Fruit fly (Drosophila melanogaster) whole organism: ENCODE data around the gene CG6650.

Experiments
- CG8478 ChIP-seq: fragments of >200 bp; optimal IDR thresholded peaks from 2 replicates; lab custom pipeline; 2018; ENCODE audit warnings: inconsistent platforms
- Dll ChIP-seq: fragments of >200 bp; optimal IDR thresholded peaks from 2 replicates; lab custom pipeline; 2017
- EcR ChIP-seq, 2 experiments: fragments of >200 bp; optimal IDR thresholded peaks; 2 replicates each; lab custom pipeline; 2017; ENCODE audit warnings: missing biosample characterization in 2 of 2, missing genetic modification characterization in 2 of 2, missing genetic modification reagents in 2 of 2
- pan ChIP-seq: fragments of >200 bp; optimal IDR thresholded peaks from 2 replicates; lab custom pipeline; 2017
- psq ChIP-seq: fragments of >200 bp; optimal IDR thresholded peaks from 2 replicates; lab custom pipeline; 2017
- usp ChIP-seq: fragments of >200 bp; optimal IDR thresholded peaks from 2 replicates; lab custom pipeline; 2017; ENCODE audit warnings: missing biosample characterization, missing genetic modification characterization, mixed read lengths

CG6650 gene

dm6 chr3L:14034476-14034875, 3.2 kb downstream of the CG6650 start, which contains the start of gene CG6661:
TSS of gene CG6661 (plus strand) at chr3L:14034776.
- TF ChIP-seq pan (lab: Kevin White, UChicago) (no peak), Dll (lab: Kevin White, UChicago) (no peak), usp (no peak)

dm6 chr3L:14036867-14037313, 5.6 kb downstream of the CG6650 start, which contains the start of gene Hsp110:
TSS of gene Hsp110 (plus strand) at chr3L:14037019.
- TF ChIP-seq Dll (lab: Kevin White, UChicago), result no peak
- no peak for TF ChIP-seq psq
- no peak for TF ChIP-seq CG8478
- no peak for TF ChIP-seq pan (lab: Kevin White, UChicago)
- no peak for TF ChIP-seq usp
- no peak for TF ChIP-seq EcR (GFP tag; optimal IDR thresholded peaks at IDR 0.05; lab: Kevin White, UChicago)

dm6 chr3L:14037655-14038644, 6.7 kb downstream of the CG6650 start:
- no peak for TF ChIP-seq psq
- no peak for TF ChIP-seq pan (lab: Kevin White, UChicago)
- TF ChIP-seq EcR (GFP tag; optimal IDR thresholded peaks at IDR 0.05; lab: Kevin White, UChicago), result no peak
- TF ChIP-seq Dll (lab: Kevin White, UChicago), result peak; percentile 71
- no peak for TF ChIP-seq usp
- TF ChIP-seq CG8478, result no peak

- TF ChIP-seq CG8478, result no peak
These were observed 18.5 kb downstream of the CG6650 start, which contains the start of gene Neurl4 for dm6 chr3L:14049620-14050253. TSS of gene Neurl4 (minus strand) at chr3L:14049892.

- TF ChIP-seq Dll (lab: Kevin White, UChicago) (no peak), psq (no peak), usp (no peak), CG8478 (no peak), EcR (GFP tag; optimal IDR thresholded peaks at IDR 0.05; lab: Kevin White, UChicago) (no peak), pan (lab: Kevin White, UChicago) (no peak)
These were observed 19.8 kb downstream of the CG6650 start, which contains the start of gene CG6833 for dm6 chr3L:14050944-14051548. TSS of gene CG6833 (plus strand) at chr3L:14051206.

dm6 chr3L:14053073-14053643, 21.9 kb downstream of the CG6650 start, which contains the start of the genes CG13484 and Frl:
TSS of gene CG13484 (minus strand) at chr3L:14053079.
TSS of gene Frl (plus strand) at chr3L:14053215.
- no peak for TF ChIP-seq CG8478
- TF ChIP-seq EcR (GFP tag; optimal IDR thresholded peaks at IDR 0.05; lab: Kevin White, UChicago), result no peak
- no peak for TF ChIP-seq psq
- no peak for TF ChIP-seq pan (lab: Kevin White, UChicago)
- no peak for TF ChIP-seq Dll (lab: Kevin White, UChicago)
- no peak for TF ChIP-seq usp

- no peak for TF ChIP-seq CG8478
These were observed 22.6 kb downstream of the CG6650 start for dm6 chr3L:14053806-14054205.

dm6 chr3L:14055260-14055696, 24.0 kb downstream of the CG6650 start:
- no peak for TF ChIP-seq EcR (GFP tag; optimal IDR thresholded peaks at IDR 0.05; lab: Kevin White, UChicago)
- no peak for TF ChIP-seq usp
- TF ChIP-seq psq, result no peak
- no peak for TF ChIP-seq Dll (lab: Kevin White, UChicago)
- TF ChIP-seq pan (lab: Kevin White, UChicago), result no peak
- no peak for TF ChIP-seq CG8478

- TF ChIP-seq CG8478, result no peak
These were observed 24.7 kb downstream of the CG6650 start for dm6 chr3L:14055815-14056516.

dm6 chr3L:14056816-14057215, 25.6 kb downstream of the CG6650 start:
- TF ChIP-seq usp (no peak), CG8478 (no peak), psq (no peak), pan (lab: Kevin White, UChicago) (no peak), Dll (lab: Kevin White, UChicago) (no peak), EcR (GFP tag; optimal IDR thresholded peaks at IDR 0.05; lab: Kevin White, UChicago) (no peak)

DNA sequence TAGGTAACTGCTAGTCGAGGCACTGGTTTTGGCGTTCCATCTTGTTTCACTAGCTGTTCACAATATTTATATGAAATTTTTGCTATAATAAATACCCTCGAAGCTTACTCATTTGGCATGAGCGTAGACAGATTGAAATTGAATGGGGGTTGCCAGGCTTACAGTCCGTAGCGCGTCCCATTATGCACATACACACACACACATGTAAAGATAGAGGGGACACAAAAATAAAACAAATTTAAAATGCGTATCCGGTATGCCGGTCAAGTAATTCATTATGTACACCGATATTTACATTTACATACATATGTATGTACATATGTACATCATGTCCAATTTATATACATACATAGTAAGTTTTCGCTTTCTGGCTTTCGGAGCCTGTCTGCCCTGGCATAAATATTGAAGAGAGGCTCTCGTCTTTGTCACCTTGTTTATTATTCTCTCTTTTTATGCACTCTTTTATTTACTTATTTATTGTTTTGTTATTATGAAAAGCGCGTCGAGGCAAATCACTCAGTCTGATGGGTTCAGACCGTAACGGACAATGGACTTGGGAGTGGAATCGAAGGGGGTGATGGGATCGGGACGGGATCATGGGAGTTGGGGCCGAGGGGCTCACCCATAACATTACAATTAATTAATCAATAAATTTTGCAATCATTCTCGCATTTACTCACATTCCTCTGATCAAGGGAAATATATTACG, 28.2 kb downstream of the CG6650 start:
- TF ChIP-seq pan (lab: Kevin White, UChicago) (no peak), Dll (lab: Kevin White, UChicago) (no peak), EcR (GFP tag; optimal IDR thresholded peaks at IDR 0.05; lab: Kevin White, UChicago) (no peak), psq (no peak), usp (no peak), CG8478 (no peak)
